Worm (Caenorhabditis elegans): ENCODE data around the gene asm-2.

Gene asm-2

DNA sequence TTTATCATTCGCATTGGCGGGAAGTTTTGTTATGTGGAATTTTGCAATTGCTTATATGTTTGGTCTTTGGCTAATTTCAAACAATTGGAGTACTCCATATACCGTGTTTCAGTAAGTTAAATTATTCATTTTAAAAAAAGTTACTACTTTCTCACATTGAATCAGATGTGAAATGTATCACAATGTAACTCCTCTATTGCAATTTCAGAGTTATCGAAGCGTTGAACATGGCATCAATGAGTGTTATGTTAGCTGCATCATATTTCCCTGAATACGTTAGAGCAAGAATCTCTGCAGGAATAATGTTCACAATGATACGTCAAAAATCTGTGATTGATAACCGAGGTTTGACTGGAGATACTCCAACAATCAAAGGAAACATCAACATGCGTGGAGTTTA is 31.8 kb upstream of the asm-2 start:
- TF ChIP-seq sea-1 (GFP tag; conservative IDR thresholded peaks at IDR 0.05) (no peak), hnd-1 (tag; optimal IDR thresholded peaks at IDR 0.05) (no peak), flt-1 (GFP tag; IDR thresholded peaks at IDR 0.05) (no peak), ceh-13 (GFP tag; optimal IDR thresholded peaks at IDR 0.05) (no peak), hmbx-1 (tag; optimal IDR thresholded peaks at IDR 0.05) (no peak), F13C5.2 (tag; optimal IDR thresholded peaks at IDR 0.05) (no peak), ama-1 (optimal IDR thresholded peaks at IDR 0.05) (no peak), aly-1 (tag; optimal IDR thresholded peaks at IDR 0.05) (no peak), B0310.2 (tag; optimal IDR thresholded peaks at IDR 0.05) (no peak)

DNA sequence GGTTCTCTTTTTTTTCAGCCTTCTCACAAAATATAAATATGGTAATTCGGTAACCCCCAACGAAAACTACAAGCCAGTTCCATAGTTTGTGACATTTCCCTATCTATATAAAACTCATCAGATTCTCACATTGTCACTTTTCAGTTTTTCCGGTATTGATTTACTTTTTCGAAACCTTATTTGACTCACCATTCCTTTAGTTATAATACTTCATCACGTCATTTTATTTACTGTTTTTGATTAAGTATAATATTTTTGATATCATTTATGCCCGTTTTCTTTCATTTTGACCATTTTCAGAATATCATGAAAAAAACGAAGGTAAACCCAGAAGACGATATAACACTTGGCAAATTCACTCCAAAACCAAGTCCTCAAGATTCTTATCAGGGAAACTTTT is 27.8 kb upstream of the asm-2 start, which contains the start of gene pgp-3:
Gene pgp-3 (plus strand): TSS at position 301 of the 400 bp plus-strand sequence.
- TF ChIP-seq tbx-11 (GFP tag; IDR thresholded peaks at IDR 0.05) (no peak), hmbx-1 (tag; optimal IDR thresholded peaks at IDR 0.05) (no peak), ama-1 (optimal IDR thresholded peaks at IDR 0.05) (no peak), ets-7 (tag; optimal IDR thresholded peaks at IDR 0.05) (no peak), ceh-36 (tag; optimal IDR thresholded peaks at IDR 0.05) (no peak), aly-1 (tag; optimal IDR thresholded peaks at IDR 0.05) (no peak), tbx-37 (GFP tag; conservative IDR thresholded peaks at IDR 0.05) (no peak)

DNA sequence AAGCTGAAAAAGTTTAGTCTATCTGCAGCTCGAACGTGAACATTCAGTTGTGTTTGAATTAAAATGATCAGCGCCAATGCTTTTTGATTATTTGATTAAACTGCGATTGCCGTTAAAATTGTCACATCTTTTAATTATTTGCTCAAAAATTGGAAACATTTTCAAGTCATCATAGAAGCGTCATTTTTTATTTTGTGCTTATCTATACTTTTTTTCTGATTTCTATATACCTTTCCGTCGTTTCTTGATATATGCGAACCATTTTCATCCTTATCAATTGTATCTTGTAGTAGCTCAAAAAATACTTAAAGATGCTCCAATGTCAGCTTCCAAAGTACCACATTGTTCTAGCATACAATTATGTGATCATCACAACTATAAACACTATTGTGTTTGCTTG is 27.2 kb upstream of the asm-2 start:
- TF ChIP-seq hnd-1 (tag; optimal IDR thresholded peaks at IDR 0.05) (no peak), B0310.2 (tag; optimal IDR thresholded peaks at IDR 0.05) (no peak), F13C5.2 (tag; optimal IDR thresholded peaks at IDR 0.05) (no peak), pes-1 (GFP tag; IDR thresholded peaks at IDR 0.05) (no peak), ceh-13 (GFP tag; optimal IDR thresholded peaks at IDR 0.05) (no peak), tbx-11 (GFP tag; IDR thresholded peaks at IDR 0.05) (no peak), tbx-37 (GFP tag; conservative IDR thresholded peaks at IDR 0.05) (no peak), ama-1 (optimal IDR thresholded peaks at IDR 0.05) (no peak), ets-7 (tag; optimal IDR thresholded peaks at IDR 0.05) (no peak), tra-4 (tag; optimal IDR thresholded peaks at IDR 0.05) (no peak)

DNA sequence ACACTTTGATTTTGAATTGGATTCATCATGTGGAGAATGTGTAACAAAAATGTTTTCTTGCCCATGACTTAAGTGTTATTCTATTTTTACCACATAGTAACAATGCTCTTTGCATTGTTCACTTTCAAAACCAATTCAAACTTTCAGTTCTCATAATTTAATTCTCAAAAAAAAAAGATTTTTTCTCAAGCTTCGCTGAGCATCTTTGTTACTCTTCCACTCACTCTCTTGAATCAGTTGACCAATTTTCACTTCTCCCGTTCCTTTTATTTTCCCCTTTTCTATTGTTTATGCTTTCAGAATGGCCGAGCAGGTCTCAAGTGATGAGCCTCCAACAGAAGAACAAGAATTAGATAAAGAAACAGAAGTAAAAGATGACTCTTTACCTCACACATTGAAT is 22.1 kb upstream of the asm-2 start, which contains the start of gene oct-2:
Gene oct-2 (plus strand): TSS at position 301 of the 400 bp plus-strand sequence.
- TF ChIP-seq hmg-4 (GFP tag; optimal IDR thresholded peaks at IDR 0.05) (no peak), ama-1 (optimal IDR thresholded peaks at IDR 0.05) (no peak), scrt-1 (GFP tag; IDR thresholded peaks at IDR 0.05) (no peak), flt-1 (GFP tag; IDR thresholded peaks at IDR 0.05) (no peak)

DNA sequence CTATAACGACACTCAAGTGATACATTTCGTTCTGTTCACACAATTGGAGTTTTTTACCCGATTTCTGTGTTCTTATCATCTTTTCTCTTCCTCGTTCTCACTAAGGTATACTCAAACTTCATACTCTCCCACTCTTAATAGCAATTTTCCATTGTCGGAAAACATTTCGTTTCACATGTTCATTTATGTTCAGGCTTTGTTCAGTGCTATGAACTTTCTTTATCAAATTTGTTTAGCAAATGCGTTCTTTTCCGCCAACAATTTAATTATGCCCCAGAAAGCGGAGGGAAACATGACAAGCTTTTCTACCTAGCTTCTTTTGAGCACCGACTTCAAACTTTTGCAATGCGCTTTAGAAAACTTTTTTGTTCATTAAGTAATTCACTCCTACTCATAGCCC is 21.4 kb upstream of the asm-2 start:
- TF ChIP-seq flt-1 (GFP tag; IDR thresholded peaks at IDR 0.05) (no peak), aly-1 (tag; optimal IDR thresholded peaks at IDR 0.05) (no peak), ceh-36 (tag; optimal IDR thresholded peaks at IDR 0.05) (no peak), hmg-4 (GFP tag; optimal IDR thresholded peaks at IDR 0.05) (no peak), tbx-37 (GFP tag; conservative IDR thresholded peaks at IDR 0.05) (no peak), F13C5.2 (tag; optimal IDR thresholded peaks at IDR 0.05) (no peak), ama-1 (optimal IDR thresholded peaks at IDR 0.05) (no peak), B0310.2 (tag; optimal IDR thresholded peaks at IDR 0.05) (no peak), hmbx-1 (tag; optimal IDR thresholded peaks at IDR 0.05) (no peak), tra-4 (tag; optimal IDR thresholded peaks at IDR 0.05) (no peak), hnd-1 (tag; optimal IDR thresholded peaks at IDR 0.05) (no peak), ets-7 (tag; optimal IDR thresholded peaks at IDR 0.05) (no peak), tbx-11 (GFP tag; IDR thresholded peaks at IDR 0.05) (no peak), pes-1 (GFP tag; IDR thresholded peaks at IDR 0.05) (no peak), sea-1 (GFP tag; conservative IDR thresholded peaks at IDR 0.05) (no peak), ceh-13 (GFP tag; optimal IDR thresholded peaks at IDR 0.05) (no peak), scrt-1 (GFP tag; IDR thresholded peaks at IDR 0.05) (no peak)

DNA sequence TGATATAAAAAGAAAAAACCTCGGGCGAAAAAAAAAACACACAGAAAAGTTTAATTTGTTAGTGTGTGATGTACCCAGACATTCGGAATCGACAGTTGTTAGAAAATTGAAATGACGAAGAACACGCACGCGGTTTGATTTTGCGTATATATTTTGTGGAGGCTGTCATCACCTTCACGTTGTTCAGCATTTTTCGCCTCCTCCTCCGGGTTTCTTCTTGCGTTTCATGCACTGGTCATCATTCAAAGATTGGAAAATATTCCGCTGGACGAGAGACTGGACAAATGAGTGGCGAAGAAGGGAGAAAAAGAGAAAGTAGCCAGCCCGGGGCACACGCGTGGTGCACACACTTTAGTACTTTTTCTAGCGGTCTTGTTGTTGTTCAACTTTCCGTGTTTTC is 20.8 kb upstream of the asm-2 start:
- TF ChIP-seq ceh-36 (tag; optimal IDR thresholded peaks at IDR 0.05) (no peak), F13C5.2 (tag; optimal IDR thresholded peaks at IDR 0.05) (no peak), ama-1 (optimal IDR thresholded peaks at IDR 0.05) (no peak), ets-7 (tag; optimal IDR thresholded peaks at IDR 0.05) (no peak), aly-1 (tag; optimal IDR thresholded peaks at IDR 0.05) (no peak), hmbx-1 (tag; optimal IDR thresholded peaks at IDR 0.05) (no peak), pes-1 (GFP tag; IDR thresholded peaks at IDR 0.05) (no peak), flt-1 (GFP tag; IDR thresholded peaks at IDR 0.05) (no peak), tra-4 (tag; optimal IDR thresholded peaks at IDR 0.05) (no peak), tbx-37 (GFP tag; conservative IDR thresholded peaks at IDR 0.05) (no peak), hmg-4 (GFP tag; optimal IDR thresholded peaks at IDR 0.05) (no peak), ceh-13 (GFP tag; optimal IDR thresholded peaks at IDR 0.05) (no peak), B0310.2 (tag; optimal IDR thresholded peaks at IDR 0.05) (no peak), sea-1 (GFP tag; conservative IDR thresholded peaks at IDR 0.05) (no peak), hnd-1 (tag; optimal IDR thresholded peaks at IDR 0.05) (no peak), tbx-11 (GFP tag; IDR thresholded peaks at IDR 0.05) (no peak), scrt-1 (GFP tag; IDR thresholded peaks at IDR 0.05) (no peak)

DNA sequence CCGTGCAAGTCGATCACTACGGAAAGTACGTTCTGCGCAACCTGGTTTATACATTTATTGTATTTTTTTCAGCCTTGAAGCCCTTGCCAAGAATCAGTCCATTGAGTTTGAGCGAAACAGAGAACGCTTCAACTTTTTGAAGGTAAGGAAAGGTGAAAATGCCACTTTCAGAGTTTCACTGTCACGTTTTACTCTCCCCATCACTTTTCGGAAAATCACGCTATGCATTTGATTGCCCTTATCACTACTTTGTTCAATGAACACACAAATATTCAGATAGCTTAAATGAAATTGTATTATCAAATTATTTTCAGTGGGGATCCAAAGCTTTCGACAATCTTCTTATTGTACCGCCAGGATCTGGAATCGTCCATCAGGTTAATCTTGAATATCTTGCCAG is 16.4 kb upstream of the asm-2 start:
- TF ChIP-seq B0310.2 (tag; optimal IDR thresholded peaks at IDR 0.05) = no peak
- TF ChIP-seq flt-1 (GFP tag; IDR thresholded peaks at IDR 0.05) = no peak
- TF ChIP-seq hmg-4 (GFP tag; optimal IDR thresholded peaks at IDR 0.05) = no peak
- TF ChIP-seq aly-1 (tag; optimal IDR thresholded peaks at IDR 0.05) = no peak
- TF ChIP-seq ceh-13 (GFP tag; optimal IDR thresholded peaks at IDR 0.05) = no peak
- no peak for TF ChIP-seq tbx-37 (GFP tag; conservative IDR thresholded peaks at IDR 0.05)
- TF ChIP-seq hnd-1 (tag; optimal IDR thresholded peaks at IDR 0.05) = no peak
- TF ChIP-seq pes-1 (GFP tag; IDR thresholded peaks at IDR 0.05) = no peak
- no peak for TF ChIP-seq tra-4 (tag; optimal IDR thresholded peaks at IDR 0.05)
- no peak for TF ChIP-seq tbx-11 (GFP tag; IDR thresholded peaks at IDR 0.05)
- TF ChIP-seq F13C5.2 (tag; optimal IDR thresholded peaks at IDR 0.05) = no peak
- no peak for TF ChIP-seq hmbx-1 (tag; optimal IDR thresholded peaks at IDR 0.05)
- TF ChIP-seq ets-7 (tag; optimal IDR thresholded peaks at IDR 0.05) = no peak
- no peak for TF ChIP-seq sea-1 (GFP tag; conservative IDR thresholded peaks at IDR 0.05)
- no peak for TF ChIP-seq ceh-36 (tag; optimal IDR thresholded peaks at IDR 0.05)
- TF ChIP-seq scrt-1 (GFP tag; IDR thresholded peaks at IDR 0.05) = no peak
- no peak for TF ChIP-seq ama-1 (optimal IDR thresholded peaks at IDR 0.05)
